Fruit fly (Drosophila melanogaster): ENCODE data around the gene oc.

- TF ChIP-seq CG8159 (tag; optimal IDR thresholded peaks at IDR 0.05), result no peak
- no peak for TF ChIP-seq rn (GFP tag; IDR thresholded peaks at IDR 0.05)
Observed at dm6 chrX:8636114-8636929, 14.2 kb downstream of the oc start.
